Worm (Caenorhabditis elegans) whole organism, mixed stage, embryonic: ENCODE data around the gene rde-12.

Source experiments
- M03D4.4 ChIP-seq: sonication (generic microtip); optimal IDR thresholded peaks from 2 replicates; lab custom pipeline; 2017; ENCODE audit warnings: mild to moderate bottlenecking, missing genetic modification characterization, missing compliant biosample characterization
- ces-1 ChIP-seq: fragments of 150-350 bp; optimal IDR thresholded peaks from 2 replicates; lab custom pipeline; 2014; ENCODE audit warnings: missing biosample characterization, missing genetic modification reagents, missing genetic modification characterization
- drap-1 ChIP-seq: fragments of 200-800 bp; sonication (Bioruptor generic); optimal IDR thresholded peaks from 3 replicates; lab custom pipeline; 2018; ENCODE audit warnings: mild to moderate bottlenecking, missing genetic modification characterization, missing compliant biosample characterization
- elt-1 ChIP-seq: sonication (generic microtip); optimal IDR thresholded peaks from 2 replicates; lab custom pipeline; 2017; ENCODE audit warnings: missing genetic modification characterization, mild to moderate bottlenecking, missing compliant biosample characterization, antibody characterized with exemption, moderate library complexity, borderline replicate concordance; ENCODE audit not compliant: insufficient read depth
- elt-3 ChIP-seq: fragments of 150-350 bp; optimal IDR thresholded peaks from 2 replicates; lab custom pipeline; 2014; ENCODE audit warnings: missing biosample characterization, missing genetic modification characterization
- hlh-1 ChIP-seq: fragments of 150-350 bp; optimal IDR thresholded peaks from 2 replicates; lab custom pipeline; 2014; ENCODE audit warnings: missing biosample characterization, missing genetic modification reagents, missing genetic modification characterization
- lin-13 ChIP-seq: fragments of 150-350 bp; optimal IDR thresholded peaks from 2 replicates; lab custom pipeline; 2014; ENCODE audit warnings: missing biosample characterization, missing genetic modification characterization
- lsy-2 ChIP-seq: fragments of 150-350 bp; optimal IDR thresholded peaks from 2 replicates; lab custom pipeline; 2014; ENCODE audit warnings: missing biosample characterization, missing genetic modification characterization
- nhr-12 ChIP-seq: fragments of 150-350 bp; optimal IDR thresholded peaks from 2 replicates; lab custom pipeline; 2014; ENCODE audit warnings: missing biosample characterization, missing genetic modification characterization
- nhr-2 ChIP-seq: fragments of 150-350 bp; optimal IDR thresholded peaks from 2 replicates; lab custom pipeline; 2014; ENCODE audit warnings: missing biosample characterization, missing genetic modification characterization
- pha-4 ChIP-seq: fragments of 150-350 bp; optimal IDR thresholded peaks from 2 replicates; lab custom pipeline; 2018; ENCODE audit warnings: missing biosample characterization, missing genetic modification reagents, missing genetic modification characterization
- snpc-4 ChIP-seq: fragments of 150-350 bp; optimal IDR thresholded peaks from 2 replicates; lab custom pipeline; 2014; ENCODE audit warnings: missing biosample characterization, missing genetic modification characterization
- unc-39 ChIP-seq: fragments of 150-350 bp; optimal IDR thresholded peaks from 2 replicates; lab custom pipeline; 2014; ENCODE audit warnings: missing biosample characterization, missing genetic modification characterization
- unc-62 ChIP-seq: fragments of 150-350 bp; optimal IDR thresholded peaks from 2 replicates; lab custom pipeline; 2014; ENCODE audit warnings: missing biosample characterization, missing genetic modification reagents, missing genetic modification characterization

DNA sequence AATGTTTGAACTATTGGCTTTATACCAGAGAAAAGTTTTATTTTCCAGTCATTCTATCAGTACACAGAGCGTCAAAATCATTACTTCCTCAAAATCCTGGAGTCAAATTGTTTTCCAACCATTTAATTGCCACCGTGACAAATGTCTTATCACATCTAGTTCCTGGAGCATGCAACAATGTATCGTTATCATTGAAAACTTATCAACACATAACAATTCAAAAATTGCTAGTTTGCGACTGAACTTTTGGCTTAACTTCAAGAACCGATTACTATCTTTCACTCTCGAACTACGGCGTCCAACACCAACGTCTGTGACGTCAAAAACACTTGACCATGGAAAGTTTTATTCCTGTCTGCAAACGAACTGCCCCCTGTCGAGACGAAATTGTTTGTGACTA lies 27.1 kb upstream of the rde-12 start:
- no peak for TF ChIP-seq snpc-4
- TF ChIP-seq unc-39 (tag; lab: Kevin White, UChicago), result no peak
- TF ChIP-seq pha-4 (tag; lab: Kevin White, UChicago), result no peak
- no peak for TF ChIP-seq nhr-2 (tag; lab: Kevin White, UChicago)
- TF ChIP-seq elt-3 (tag; lab: Kevin White, UChicago), result no peak
- no peak for TF ChIP-seq drap-1 (GFP tag; lab: Kevin White, UChicago)
- TF ChIP-seq elt-1 (tag; lab: Kevin White, UChicago), result no peak
- TF ChIP-seq hlh-1, result no peak
- no peak for TF ChIP-seq ces-1 (GFP tag; lab: Kevin White, UChicago)
- no peak for TF ChIP-seq nhr-12 (tag; lab: Kevin White, UChicago)
- TF ChIP-seq lin-13, result no peak
- TF ChIP-seq M03D4.4, result no peak
- no peak for TF ChIP-seq unc-62 (GFP tag; lab: Kevin White, UChicago)
- TF ChIP-seq lsy-2 (tag; lab: Kevin White, UChicago), result no peak
